Fruit fly (Drosophila melanogaster) whole organism, embryonic: Measurements from ENCODE around the gene CG32483.

Experiments
- CG10543 ChIP-seq: fragments of 200-800 bp; sonication (Bioruptor generic); optimal IDR thresholded peaks from 3 replicates; lab custom pipeline; 2017; ENCODE audit warnings: missing biosample characterization, mild to moderate bottlenecking, missing genetic modification characterization, moderate library complexity
- CG12155 ChIP-seq: fragments of 200-800 bp; sonication (Bioruptor generic); optimal IDR thresholded peaks from 3 replicates; lab custom pipeline; 2016; ENCODE audit warnings: missing biosample characterization, missing genetic modification characterization
- CG12942 ChIP-seq: fragments of 200-800 bp; sonication (Bioruptor generic); optimal IDR thresholded peaks from 3 replicates; lab custom pipeline; 2016; ENCODE audit warnings: missing biosample characterization, missing genetic modification characterization
- CG13775 ChIP-seq: fragments of 200-800 bp; sonication (Bioruptor generic); optimal IDR thresholded peaks from 3 replicates; lab custom pipeline; 2017; ENCODE audit warnings: missing biosample characterization, mild to moderate bottlenecking, missing genetic modification characterization
- CG1529 ChIP-seq: fragments of 200-800 bp; sonication (Bioruptor generic); optimal IDR thresholded peaks from 3 replicates; lab custom pipeline; 2018; ENCODE audit warnings: missing biosample characterization, missing genetic modification characterization
- CG17186 ChIP-seq: fragments of 200-800 bp; sonication (Bioruptor generic); optimal IDR thresholded peaks from 3 replicates; lab custom pipeline; 2017; ENCODE audit warnings: missing biosample characterization, missing genetic modification reagents, missing genetic modification characterization
- CG31365 ChIP-seq: fragments of 200-800 bp; sonication (Bioruptor generic); optimal IDR thresholded peaks from 2 replicates; lab custom pipeline; 2018; ENCODE audit warnings: missing biosample characterization, mild to moderate bottlenecking, missing genetic modification characterization
- CG4404 ChIP-seq: fragments of 200-800 bp; sonication (Bioruptor generic); IDR thresholded peaks from 2 replicates; pipeline ENCODE4 v1.3.6; 2022; ENCODE audit warnings: missing biosample characterization, missing genetic modification characterization
- CG6683 ChIP-seq: fragments of 200-800 bp; sonication (Bioruptor generic); optimal IDR thresholded peaks from 2 replicates; lab custom pipeline; 2017; ENCODE audit warnings: missing biosample characterization, mild to moderate bottlenecking, missing genetic modification characterization, missing genetic modification reagents
- CG9215 ChIP-seq: fragments of 200-800 bp; sonication (Bioruptor generic); IDR thresholded peaks from 2 replicates; pipeline ENCODE4 v1.3.6; 2022; ENCODE audit warnings: missing biosample characterization, missing genetic modification characterization
- Doc3 ChIP-seq: fragments of 200-800 bp; sonication (Bioruptor generic); IDR thresholded peaks from 3 replicates; pipeline ENCODE4 v1.3.6; 2022; ENCODE audit warnings: missing biosample characterization, missing genetic modification characterization; ENCODE audit not compliant: partially characterized antibody
- MBD-R2 ChIP-seq: fragments of 200-800 bp; sonication (Bioruptor generic); IDR thresholded peaks from 2 replicates; pipeline ENCODE4 v1.3.6; 2022; ENCODE audit warnings: missing biosample characterization, missing genetic modification characterization
- Mad ChIP-seq: fragments of 200-800 bp; sonication (Bioruptor generic); optimal IDR thresholded peaks from 2 replicates; lab custom pipeline; 2016; ENCODE audit warnings: missing biosample characterization, missing genetic modification characterization
- Max ChIP-seq: fragments of 200-800 bp; sonication (Bioruptor generic); optimal IDR thresholded peaks from 2 replicates; lab custom pipeline; 2016; ENCODE audit warnings: missing biosample characterization, mild to moderate bottlenecking, missing genetic modification characterization
- Myb ChIP-seq: fragments of 200-800 bp; sonication (Bioruptor generic); optimal IDR thresholded peaks from 2 replicates; lab custom pipeline; 2016; ENCODE audit warnings: missing biosample characterization, missing genetic modification characterization
- NC2β ChIP-seq: fragments of 200-800 bp; sonication (Bioruptor generic); optimal IDR thresholded peaks from 2 replicates; lab custom pipeline; 2016; ENCODE audit warnings: missing biosample characterization, missing genetic modification characterization
- Nf-YB ChIP-seq: fragments of 200-800 bp; sonication (Bioruptor generic); optimal IDR thresholded peaks from 3 replicates; lab custom pipeline; 2019; ENCODE audit warnings: missing biosample characterization, mild to moderate bottlenecking, missing genetic modification characterization, moderate library complexity
- Opbp ChIP-seq: fragments of 200-800 bp; sonication (Bioruptor generic); IDR thresholded peaks from 3 replicates; pipeline ENCODE4 v1.3.6; 2022; ENCODE audit warnings: missing biosample characterization, missing genetic modification characterization; ENCODE audit not compliant: partially characterized antibody
- Poxn ChIP-seq: fragments of 200-800 bp; sonication (Bioruptor generic); IDR thresholded peaks from 2 replicates; pipeline ENCODE4 v1.3.6; 2022; ENCODE audit warnings: missing biosample characterization, missing genetic modification characterization
- Ptx1 ChIP-seq: fragments of 200-800 bp; sonication (Bioruptor generic); IDR thresholded peaks from 2 replicates; pipeline ENCODE4 v1.3.6; 2022; ENCODE audit warnings: missing biosample characterization, missing genetic modification characterization
- ab ChIP-seq: fragments of 200-800 bp; sonication (Bioruptor generic); optimal IDR thresholded peaks from 2 replicates; lab custom pipeline; 2016; ENCODE audit warnings: missing biosample characterization, missing genetic modification characterization
- amos ChIP-seq: fragments of 200-800 bp; sonication (Bioruptor generic); IDR thresholded peaks from 2 replicates; pipeline ENCODE4 v1.3.6; 2022; ENCODE audit warnings: missing biosample characterization, missing genetic modification characterization; ENCODE audit not compliant: partially characterized antibody
- chn ChIP-seq: fragments of 200-800 bp; sonication (Bioruptor generic); optimal IDR thresholded peaks from 2 replicates; lab custom pipeline; 2016; ENCODE audit warnings: missing biosample characterization, missing genetic modification characterization
- dan ChIP-seq: fragments of 200-800 bp; sonication (Bioruptor generic); IDR thresholded peaks from 2 replicates; pipeline ENCODE4 v1.3.6; 2022; ENCODE audit warnings: missing biosample characterization, missing genetic modification characterization
- eve ChIP-seq, 2 experiments: fragments of >200 bp; optimal IDR thresholded peaks; 2 replicates each; lab custom pipeline; 2017; ENCODE audit warnings: missing biosample characterization in 2 of 2, missing genetic modification characterization in 2 of 2
- fd3F ChIP-seq: fragments of 200-800 bp; sonication (Bioruptor generic); optimal IDR thresholded peaks from 2 replicates; lab custom pipeline; 2018; ENCODE audit warnings: missing biosample characterization, mild to moderate bottlenecking, missing genetic modification characterization, moderate library complexity
- gt ChIP-seq: fragments of 200-800 bp; sonication (Bioruptor generic); IDR thresholded peaks from 2 replicates; pipeline ENCODE4 v1.3.6; 2022; ENCODE audit warnings: missing biosample characterization, missing genetic modification characterization
- jigr1 ChIP-seq: fragments of 200-800 bp; sonication (Bioruptor generic); IDR thresholded peaks from 3 replicates; pipeline ENCODE4 v1.3.6; 2022; ENCODE audit warnings: missing biosample characterization, missing genetic modification characterization
- ken ChIP-seq: fragments of 200-800 bp; sonication (Bioruptor generic); IDR thresholded peaks from 3 replicates; pipeline ENCODE4 v1.3.6; 2022; ENCODE audit warnings: missing biosample characterization, missing genetic modification characterization
- lbe ChIP-seq: fragments of 200-800 bp; sonication (Bioruptor generic); optimal IDR thresholded peaks from 2 replicates; lab custom pipeline; 2016; ENCODE audit warnings: missing biosample characterization, mild to moderate bottlenecking, missing genetic modification characterization
- nerfin-2 ChIP-seq: fragments of 200-800 bp; sonication (Bioruptor generic); IDR thresholded peaks from 2 replicates; pipeline ENCODE4 v1.3.6; 2022; ENCODE audit warnings: missing biosample characterization, missing genetic modification characterization; ENCODE audit not compliant: partially characterized antibody
- odd ChIP-seq: fragments of 200-800 bp; sonication (Bioruptor generic); optimal IDR thresholded peaks from 2 replicates; lab custom pipeline; 2017; ENCODE audit warnings: missing biosample characterization, mild to moderate bottlenecking, missing genetic modification characterization
- pita ChIP-seq: fragments of 200-800 bp; sonication (Bioruptor generic); optimal IDR thresholded peaks from 2 replicates; lab custom pipeline; 2017; ENCODE audit warnings: missing biosample characterization, mild to moderate bottlenecking, missing genetic modification characterization
- prd ChIP-seq, 3 experiments: fragments of >200 bp in 2 of 3; fragments of 200-800 bp in 1 of 3; sonication (Bioruptor generic) in 1 of 3; optimal IDR thresholded peaks in 2 of 3; IDR thresholded peaks in 1 of 3; 2 replicates in 2 of 3; 3 replicates in 1 of 3; pipeline versions ENCODE4 v1.3.6 to Lab custom; 2017 to 2022; ENCODE audit warnings: missing biosample characterization in 1 of 3, missing genetic modification characterization in 1 of 3
- psq ChIP-seq: fragments of 200-800 bp; sonication (Bioruptor generic); optimal IDR thresholded peaks from 2 replicates; lab custom pipeline; 2017; ENCODE audit warnings: missing biosample characterization, missing genetic modification characterization
- pzg ChIP-seq: fragments of 200-800 bp; sonication (Bioruptor generic); optimal IDR thresholded peaks from 3 replicates; lab custom pipeline; 2018; ENCODE audit warnings: missing biosample characterization, mild to moderate bottlenecking, missing genetic modification characterization, moderate library complexity
- sens-2 ChIP-seq: fragments of 200-800 bp; sonication (Bioruptor generic); IDR thresholded peaks from 2 replicates; pipeline ENCODE4 v1.3.6; 2022; ENCODE audit warnings: missing biosample characterization, missing genetic modification characterization
- slou ChIP-seq: fragments of 200-800 bp; sonication (Bioruptor generic); optimal IDR thresholded peaks from 3 replicates; lab custom pipeline; 2016; ENCODE audit warnings: missing biosample characterization, missing genetic modification characterization
- tna ChIP-seq: fragments of 200-800 bp; sonication (Bioruptor generic); IDR thresholded peaks from 2 replicates; pipeline ENCODE4 v1.3.6; 2022; ENCODE audit warnings: missing biosample characterization, missing genetic modification characterization; ENCODE audit not compliant: partially characterized antibody
- tup ChIP-seq: fragments of 200-800 bp; sonication (Bioruptor generic); optimal IDR thresholded peaks from 2 replicates; lab custom pipeline; 2016; ENCODE audit warnings: missing biosample characterization, mild to moderate bottlenecking, missing genetic modification characterization, moderate library complexity
- wek ChIP-seq: fragments of 200-800 bp; sonication (Bioruptor generic); optimal IDR thresholded peaks from 3 replicates; lab custom pipeline; 2018; ENCODE audit warnings: missing biosample characterization, mild to moderate bottlenecking, missing genetic modification characterization, moderate library complexity

Gene CG32483

DNA sequence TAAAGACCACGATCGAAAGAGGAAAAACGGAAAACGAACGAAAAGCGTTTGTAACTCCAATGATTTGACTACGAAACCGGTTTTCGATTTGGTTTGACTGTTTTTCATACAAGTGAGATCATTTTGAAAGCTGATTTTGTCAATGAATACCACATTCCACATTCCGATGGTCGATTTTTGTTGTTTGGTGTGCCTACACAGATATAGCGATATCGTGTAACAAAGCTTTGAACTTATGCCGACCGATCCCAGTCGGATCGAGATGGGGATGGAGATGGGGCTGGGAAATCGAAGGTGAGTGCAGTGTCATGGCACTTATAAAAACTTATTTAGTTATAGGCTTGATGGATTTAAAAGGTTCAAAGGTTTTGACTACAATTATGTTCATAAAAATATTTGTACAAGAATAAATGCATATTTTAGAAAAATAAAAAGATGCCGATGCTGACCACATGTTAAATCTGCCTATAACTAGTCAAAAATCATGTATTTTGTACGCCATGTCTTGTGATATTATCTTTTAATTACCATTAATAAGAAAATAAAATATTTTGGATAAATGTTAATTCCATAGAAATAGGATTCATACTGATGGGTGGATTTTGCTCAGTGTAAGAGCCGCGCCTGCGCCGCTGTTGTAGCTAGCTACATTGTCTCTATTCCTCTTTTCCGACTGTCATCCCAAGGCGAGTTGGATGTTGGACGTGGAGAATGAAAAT lies 47.6 kb downstream of the CG32483 start (continued):
- TF ChIP-seq MBD-R2 (GFP tag; lab: Robert Waterston, UW) (no peak), CG12942 (GFP tag; lab: Kevin White, UChicago) (peak; percentile 34), Ptx1 (GFP tag; lab: Robert Waterston, UW) (peak; percentile 68; the same call in 1 of the 2 replicates), ken (GFP tag; lab: Robert Waterston, UW) (0 out of 3 replicates have a peak, but pooled peaks have one; percentile 46), eve (GFP tag; optimal IDR thresholded peaks at IDR 0.05; lab: Kevin White, UChicago) (peak in 1 of 2 experiments; percentile 57), tup (GFP tag; lab: Kevin White, UChicago) (no peak), Max (GFP tag; lab: Kevin White, UChicago) (peak; percentile 23), gt (GFP tag; lab: Robert Waterston, UW) (no peak), ab (GFP tag; lab: Kevin White, UChicago) (no peak), amos (GFP tag; lab: Robert Waterston, UW) (no peak), CG9215 (0 out of 2 replicates have a peak, but pooled peaks have one; percentile 20), CG10543 (GFP tag; lab: Kevin White, UChicago) (no peak), lbe (GFP tag; lab: Kevin White, UChicago) (no peak), CG1529 (GFP tag; lab: Kevin White, UChicago) (peak; percentile 44), CG31365 (tag; lab: Kevin White, UChicago) (no peak), Doc3 (GFP tag; lab: Robert Waterston, UW) (no peak), prd (optimal IDR thresholded peaks at IDR 0.05; lab: Kevin White, UChicago) (no peak), prd (GFP tag; IDR thresholded peaks at IDR 0.05; lab: Robert Waterston, UW) (peak; percentile 64; the same call in 2 of the 3 replicates), CG6683 (GFP tag; lab: Kevin White, UChicago) (no peak), pita (no peak), Myb (no peak), nerfin-2 (GFP tag; lab: Robert Waterston, UW) (no peak), Poxn (GFP tag; lab: Robert Waterston, UW) (no peak), Mad (GFP tag; lab: Kevin White, UChicago) (no peak), pzg (GFP tag; lab: Kevin White, UChicago) (no peak), CG13775 (GFP tag; lab: Kevin White, UChicago) (peak; percentile 58), slou (GFP tag; lab: Kevin White, UChicago) (no peak), fd3F (GFP tag; lab: Kevin White, UChicago) (peak; percentile 8), CG17186 (GFP tag; lab: Kevin White, UChicago) (no peak), sens-2 (GFP tag; lab: Robert Waterston, UW) (no peak; the same call in 1 of the 2 replicates), dan (GFP tag; lab: Robert Waterston, UW) (no peak), chn (GFP tag; lab: Kevin White, UChicago) (no peak), Opbp (GFP tag; lab: Robert Waterston, UW) (no peak), psq (no peak), NC2β (GFP tag; lab: Kevin White, UChicago) (no peak), Nf-YB (peak; percentile 45), odd (GFP tag; lab: Kevin White, UChicago) (no peak), jigr1 (no peak), CG12155 (GFP tag; lab: Kevin White, UChicago) (peak; percentile 29), CG4404 (GFP tag; lab: Robert Waterston, UW) (no peak), wek (GFP tag; lab: Kevin White, UChicago) (no peak), tna (GFP tag; lab: Robert Waterston, UW) (no peak)
- TF ChIP-seq, all 482 proteins: peak for 175
